Worm (Caenorhabditis elegans) whole organism, L2 larva: Measurements from ENCODE around the gene F21H7.2.
A peak's percentile ranks its signal among the peaks of the same experiment; 100 is the strongest.

Experiments used
- ZK546.5 ChIP-seq: sonication (generic microtip); optimal IDR thresholded peaks from 2 replicates; lab custom pipeline; 2017; ENCODE audit warnings: missing biosample characterization, missing genetic modification characterization
- alr-1 ChIP-seq: fragments of 150-350 bp; optimal IDR thresholded peaks from 2 replicates; lab custom pipeline; 2014; ENCODE audit warnings: missing biosample characterization, missing genetic modification characterization
- ama-1 ChIP-seq: fragments of 150-350 bp; optimal IDR thresholded peaks from 2 replicates; lab custom pipeline; 2018; ENCODE audit warnings: inconsistent platforms
- blmp-1 ChIP-seq: sonication (generic microtip); optimal IDR thresholded peaks from 2 replicates; lab custom pipeline; 2017; ENCODE audit warnings: missing genetic modification characterization, mild to moderate bottlenecking, missing compliant biosample characterization, antibody characterized with exemption, moderate library complexity; ENCODE audit not compliant: insufficient read depth
- ceh-82 ChIP-seq: fragments of 150-350 bp; optimal IDR thresholded peaks from 2 replicates; lab custom pipeline; 2014; ENCODE audit warnings: missing biosample characterization, missing genetic modification characterization
- crh-2 ChIP-seq: sonication (generic microtip); optimal IDR thresholded peaks from 2 replicates; lab custom pipeline; 2017; ENCODE audit warnings: missing biosample characterization, missing genetic modification characterization
- egl-27 ChIP-seq: sonication (generic microtip); optimal IDR thresholded peaks from 3 replicates; lab custom pipeline; 2017; ENCODE audit warnings: missing biosample characterization, missing genetic modification reagents, missing genetic modification characterization
- elt-1 ChIP-seq: fragments of 150-350 bp; optimal IDR thresholded peaks from 2 replicates; lab custom pipeline; 2014; ENCODE audit warnings: missing biosample characterization, missing genetic modification characterization
- gmeb-1 ChIP-seq: fragments of 150-350 bp; optimal IDR thresholded peaks from 2 replicates; lab custom pipeline; 2014; ENCODE audit warnings: missing biosample characterization, missing genetic modification characterization
- lin-11 ChIP-seq: fragments of 150-350 bp; sonication (generic microtip); optimal IDR thresholded peaks from 2 replicates; lab custom pipeline; 2014; ENCODE audit warnings: missing biosample characterization, missing genetic modification characterization, inconsistent platforms, mixed read lengths
- lin-13 ChIP-seq: fragments of 150-350 bp; optimal IDR thresholded peaks from 2 replicates; lab custom pipeline; 2014; ENCODE audit warnings: missing biosample characterization, missing genetic modification reagents, missing genetic modification characterization
- lin-39 ChIP-seq: fragments of 150-350 bp; optimal IDR thresholded peaks from 2 replicates; lab custom pipeline; 2014; ENCODE audit warnings: missing biosample characterization, missing genetic modification reagents, missing genetic modification characterization
- lsy-2 ChIP-seq, 2 experiments: fragments of 150-350 bp in 1 of 2; sonication (generic microtip) in 1 of 2; optimal IDR thresholded peaks; 2 replicates each; lab custom pipeline; 2014 to 2017; ENCODE audit warnings: missing biosample characterization in 2 of 2, missing genetic modification characterization in 2 of 2
- mbf-1 ChIP-seq: sonication (generic microtip); optimal IDR thresholded peaks from 2 replicates; lab custom pipeline; 2017; ENCODE audit warnings: missing biosample characterization, missing genetic modification characterization
- mdl-1 ChIP-seq, 2 experiments: fragments of 150-350 bp in 1 of 2; sonication (generic microtip) in 1 of 2; optimal IDR thresholded peaks; 2 replicates each; lab custom pipeline; 2017; ENCODE audit warnings: missing biosample characterization in 2 of 2, missing genetic modification characterization in 2 of 2
- nhr-10 ChIP-seq: sonication (generic microtip); optimal IDR thresholded peaks from 2 replicates; lab custom pipeline; 2017; ENCODE audit warnings: missing biosample characterization, missing genetic modification characterization
- nhr-11 ChIP-seq: fragments of 150-350 bp; optimal IDR thresholded peaks from 2 replicates; lab custom pipeline; 2014; ENCODE audit warnings: missing biosample characterization, missing genetic modification characterization
- nhr-12 ChIP-seq: fragments of 150-350 bp; optimal IDR thresholded peaks from 2 replicates; lab custom pipeline; 2014; ENCODE audit warnings: missing biosample characterization, missing genetic modification characterization
- nhr-129 ChIP-seq: fragments of 150-350 bp; optimal IDR thresholded peaks from 2 replicates; lab custom pipeline; 2014; ENCODE audit warnings: missing biosample characterization, missing genetic modification characterization
- nhr-21 ChIP-seq: fragments of 150-350 bp; optimal IDR thresholded peaks from 2 replicates; lab custom pipeline; 2014; ENCODE audit warnings: missing biosample characterization, missing genetic modification characterization
- nhr-23 ChIP-seq: fragments of 150-350 bp; optimal IDR thresholded peaks from 2 replicates; lab custom pipeline; 2014; ENCODE audit warnings: missing biosample characterization, missing genetic modification reagents, missing genetic modification characterization
- nhr-237 ChIP-seq: fragments of 150-350 bp; optimal IDR thresholded peaks from 2 replicates; lab custom pipeline; 2014; ENCODE audit warnings: missing biosample characterization, missing genetic modification characterization
- nhr-25 ChIP-seq: fragments of 150-350 bp; sonication (generic microtip); optimal IDR thresholded peaks from 3 replicates; lab custom pipeline; 2014; ENCODE audit warnings: missing biosample characterization, missing genetic modification characterization
- nhr-6 ChIP-seq: fragments of 150-350 bp; optimal IDR thresholded peaks from 2 replicates; lab custom pipeline; 2014; ENCODE audit warnings: missing biosample characterization, missing genetic modification characterization
- nhr-77 ChIP-seq: fragments of 150-350 bp; optimal IDR thresholded peaks from 2 replicates; lab custom pipeline; 2014; ENCODE audit warnings: missing biosample characterization, missing genetic modification characterization
- peb-1 ChIP-seq: fragments of 150-350 bp; optimal IDR thresholded peaks from 2 replicates; lab custom pipeline; 2014; ENCODE audit warnings: missing biosample characterization, missing genetic modification characterization
- skn-1 ChIP-seq: sonication (generic microtip); optimal IDR thresholded peaks from 2 replicates; lab custom pipeline; 2017; ENCODE audit warnings: missing biosample characterization, missing genetic modification characterization
- sma-9 ChIP-seq, 2 experiments: fragments of 150-350 bp in 1 of 2; sonication (generic microtip) in 1 of 2; optimal IDR thresholded peaks; 2 replicates each; lab custom pipeline; 2014 to 2016; ENCODE audit warnings: missing genetic modification characterization in 2 of 2, mild to moderate bottlenecking in 1 of 2, missing biosample characterization in 1 of 2, missing compliant biosample characterization in 1 of 2, missing genetic modification reagents in 1 of 2, moderate library complexity in 1 of 2
- snpc-4 ChIP-seq: fragments of 150-350 bp; optimal IDR thresholded peaks from 2 replicates; lab custom pipeline; 2014; ENCODE audit warnings: missing biosample characterization, missing genetic modification characterization
- unc-39 ChIP-seq: fragments of 150-350 bp; optimal IDR thresholded peaks from 2 replicates; lab custom pipeline; 2014; ENCODE audit warnings: missing biosample characterization, missing genetic modification characterization
- unc-55 ChIP-seq: fragments of 150-350 bp; sonication (generic microtip); optimal IDR thresholded peaks from 3 replicates; lab custom pipeline; 2014; ENCODE audit warnings: missing biosample characterization, missing genetic modification reagents, missing genetic modification characterization
- zag-1 ChIP-seq: fragments of 150-350 bp; optimal IDR thresholded peaks from 2 replicates; lab custom pipeline; 2014; ENCODE audit warnings: missing biosample characterization, missing genetic modification characterization
- ztf-1 ChIP-seq: fragments of 200-800 bp; sonication (Bioruptor generic); conservative IDR thresholded peaks from 2 replicates; pipeline ENCODE4 v1.3.6; 2022; ENCODE audit warnings: missing genetic modification characterization, missing compliant biosample characterization
- ztf-11 ChIP-seq: sonication (generic microtip); optimal IDR thresholded peaks from 2 replicates; lab custom pipeline; 2017; ENCODE audit warnings: missing biosample characterization, missing genetic modification characterization
- ztf-4 ChIP-seq: fragments of 150-350 bp; optimal IDR thresholded peaks from 2 replicates; lab custom pipeline; 2014; ENCODE audit warnings: missing biosample characterization, missing genetic modification characterization

Gene F21H7.2

ce11 chrV:16229439-16229838 lies 357 bp downstream of the F21H7.2 start:
- TF ChIP-seq ama-1 (no peak), blmp-1 (tag; lab: Kevin White, UChicago) (no peak), nhr-21 (tag; lab: Kevin White, UChicago) (no peak), unc-55 (GFP tag; lab: Kevin White, UChicago) (no peak), zag-1 (tag; lab: Kevin White, UChicago) (no peak), egl-27 (tag; lab: Kevin White, UChicago) (no peak)

- TF ChIP-seq nhr-237 (tag; lab: Kevin White, UChicago) (no peak), sma-9 (GFP tag; optimal IDR thresholded peaks at IDR 0.05; lab: Kevin White, UChicago) (no peak), sma-9 (tag; optimal IDR thresholded peaks at IDR 0.05; lab: Kevin White, UChicago) (no peak), ztf-11 (tag; lab: Kevin White, UChicago) (no peak), nhr-11 (no peak), ztf-1 (no peak), zag-1 (tag; lab: Kevin White, UChicago) (no peak), nhr-23 (tag; lab: Kevin White, UChicago) (no peak), elt-1 (no peak), crh-2 (no peak), ZK546.5 (no peak), nhr-25 (no peak), unc-55 (GFP tag; lab: Kevin White, UChicago) (no peak), ztf-4 (no peak), nhr-10 (no peak), nhr-12 (tag; lab: Kevin White, UChicago) (no peak), lin-39 (tag; lab: Kevin White, UChicago) (no peak), unc-39 (tag; lab: Kevin White, UChicago) (no peak), snpc-4 (tag; lab: Kevin White, UChicago) (no peak), mdl-1 (tag; optimal IDR thresholded peaks at IDR 0.05; lab: Kevin White, UChicago) (no peak), alr-1 (tag; lab: Kevin White, UChicago) (no peak)
These were observed 3.2 kb downstream of the F21H7.2 start, which contains the start of gene F11A5.13 for ce11 chrV:16226581-16226980. Gene F11A5.13 (minus strand): TSS chrV:16226681.

- TF ChIP-seq nhr-12 (tag; lab: Kevin White, UChicago) (no peak), sma-9 (GFP tag; optimal IDR thresholded peaks at IDR 0.05; lab: Kevin White, UChicago) (peak; percentile 1), sma-9 (tag; optimal IDR thresholded peaks at IDR 0.05; lab: Kevin White, UChicago) (no peak), snpc-4 (tag; lab: Kevin White, UChicago) (peak; percentile 21), ceh-82 (tag; lab: Kevin White, UChicago) (no peak), ztf-4 (no peak), lin-39 (tag; lab: Kevin White, UChicago) (no peak), lin-11 (no peak)
These were observed 4.2 kb downstream of the F21H7.2 start for ce11 chrV:16225524-16226116.

- no peak for TF ChIP-seq nhr-129 (tag; lab: Kevin White, UChicago)
- no peak for TF ChIP-seq gmeb-1 (tag; lab: Kevin White, UChicago)
- TF ChIP-seq zag-1 (tag; lab: Kevin White, UChicago): no peak
- TF ChIP-seq skn-1 (tag; lab: Kevin White, UChicago): no peak
- no peak for TF ChIP-seq nhr-25
- TF ChIP-seq nhr-237 (tag; lab: Kevin White, UChicago): no peak
- no peak for TF ChIP-seq nhr-11
- no peak for TF ChIP-seq peb-1
- no peak for TF ChIP-seq elt-1
- TF ChIP-seq alr-1 (tag; lab: Kevin White, UChicago): no peak
These were observed 5.8 kb downstream of the F21H7.2 start, which contains the start of gene stdh-2 for ce11 chrV:16224027-16224426. Gene stdh-2 (plus strand): TSS chrV:16224327.

- no peak for TF ChIP-seq lsy-2 (tag; optimal IDR thresholded peaks at IDR 0.05; lab: Kevin White, UChicago)
- no peak for TF ChIP-seq zag-1 (tag; lab: Kevin White, UChicago)
- TF ChIP-seq nhr-237 (tag; lab: Kevin White, UChicago): no peak
- no peak for TF ChIP-seq lin-13 (GFP tag; lab: Kevin White, UChicago)
- TF ChIP-seq nhr-6 (tag; lab: Kevin White, UChicago): no peak
- TF ChIP-seq mbf-1 (tag; lab: Kevin White, UChicago): no peak
- no peak for TF ChIP-seq nhr-77 (tag; lab: Kevin White, UChicago)
- TF ChIP-seq gmeb-1 (tag; lab: Kevin White, UChicago): no peak
- no peak for TF ChIP-seq elt-1
These were observed 9.8 kb downstream of the F21H7.2 start for ce11 chrV:16220020-16220419.
